In genomic region chrV:9095613-9096317, ce11 we compare ENCODE assay signal across 5 worm cellular contexts.
TF ChIP-seq lines count a peak whose summit lies in the region.

Gene F21C10.10 (plus strand): TSS chrV:9096267.

TF ChIP-seq in whole organism, L1 larva, 84 proteins besides CTCF, POLR2A, EP300 and RAD21 (continues in another document):
- peak; percentile 90 for TF ChIP-seq snu-23 (GFP tag; optimal IDR thresholded peaks at IDR 0.05; lab: Kevin White, UChicago)
- peak; percentile 4 to 55 (median 46) for TF ChIP-seq dpl-1 (GFP tag; optimal IDR thresholded peaks at IDR 0.05; lab: Kevin White, UChicago)
- no peak for TF ChIP-seq fkh-8 (tag; optimal IDR thresholded peaks at IDR 0.05; lab: Kevin White, UChicago)
- no peak for TF ChIP-seq Y116A8C.19 (tag; optimal IDR thresholded peaks at IDR 0.05; lab: Kevin White, UChicago; ENCODE audit: borderline replicate concordance)
- TF ChIP-seq elt-3 (tag; optimal IDR thresholded peaks at IDR 0.05; lab: Kevin White, UChicago), result peak in 3 of 6 experiments; percentile 59 to 91 (median 81)
- no peak for TF ChIP-seq pag-3 (tag; optimal IDR thresholded peaks at IDR 0.05; lab: Kevin White, UChicago; ENCODE audit: borderline replicate concordance, insufficient read depth)
- TF ChIP-seq F16B12.6 (tag; optimal IDR thresholded peaks at IDR 0.05; lab: Kevin White, UChicago), result no peak
- TF ChIP-seq dsc-1 (tag; optimal IDR thresholded peaks at IDR 0.05; lab: Kevin White, UChicago), result peak; percentile 21
- peak; percentile 84 for TF ChIP-seq nhr-90 (tag; optimal IDR thresholded peaks at IDR 0.05; lab: Kevin White, UChicago; ENCODE audit: poor library complexity)
- TF ChIP-seq fkh-10 (GFP tag; optimal IDR thresholded peaks at IDR 0.05; lab: Kevin White, UChicago), result no peak
- no peak for TF ChIP-seq unc-86 (tag; optimal IDR thresholded peaks at IDR 0.05; lab: Kevin White, UChicago)
- peak; percentile 65 for TF ChIP-seq ztf-4 (tag; optimal IDR thresholded peaks at IDR 0.05; lab: Kevin White, UChicago)
- TF ChIP-seq nhr-77 (tag; optimal IDR thresholded peaks at IDR 0.05; lab: Kevin White, UChicago), result peak; percentile 36
- peak; percentile 94 for TF ChIP-seq lin-14 (GFP tag; optimal IDR thresholded peaks at IDR 0.05; lab: Kevin White, UChicago)
- no peak for TF ChIP-seq sptf-1 (tag; optimal IDR thresholded peaks at IDR 0.05; lab: Kevin White, UChicago)
- TF ChIP-seq unc-130 (tag; optimal IDR thresholded peaks at IDR 0.05; lab: Kevin White, UChicago), result peak; percentile 9
- no peak for TF ChIP-seq lir-3 (tag; optimal IDR thresholded peaks at IDR 0.05; lab: Kevin White, UChicago; ENCODE audit: poor library complexity)

TF ChIP-seq in whole organism, L3 larva, 47 proteins besides CTCF, POLR2A, EP300 and RAD21 (continues in another document):
- TF ChIP-seq jun-1 (tag; optimal IDR thresholded peaks at IDR 0.05; lab: Kevin White, UChicago) (peak; percentile 91), elt-2 (tag; optimal IDR thresholded peaks at IDR 0.05; lab: Kevin White, UChicago) (peak; percentile 93), nhr-43 (tag; optimal IDR thresholded peaks at IDR 0.05; lab: Kevin White, UChicago; ENCODE audit: poor library complexity, severe bottlenecking) (peak; percentile 98), aly-2 (tag; optimal IDR thresholded peaks at IDR 0.05; lab: Kevin White, UChicago) (no peak), nhr-76 (tag; optimal IDR thresholded peaks at IDR 0.05; lab: Kevin White, UChicago) (peak; percentile 92), nhr-11 (tag; optimal IDR thresholded peaks at IDR 0.05; lab: Kevin White, UChicago) (peak; percentile 33), snpc-4 (tag; optimal IDR thresholded peaks at IDR 0.05; lab: Kevin White, UChicago) (peak; percentile 55), mdl-1 (tag; optimal IDR thresholded peaks at IDR 0.05; lab: Kevin White, UChicago) (peak; percentile 89), pha-4 (tag; optimal IDR thresholded peaks at IDR 0.05; lab: Kevin White, UChicago) (peak; percentile 96), sea-2 (GFP tag; optimal IDR thresholded peaks at IDR 0.05; lab: Kevin White, UChicago) (no peak), R02D3.7 (tag; optimal IDR thresholded peaks at IDR 0.05; lab: Kevin White, UChicago) (peak; percentile 19), egl-27 (tag; optimal IDR thresholded peaks at IDR 0.05; lab: Kevin White, UChicago) (peak; percentile 54), ceh-82 (tag; optimal IDR thresholded peaks at IDR 0.05; lab: Kevin White, UChicago) (no peak), ZK546.5 (tag; optimal IDR thresholded peaks at IDR 0.05; lab: Kevin White, UChicago) (no peak), mml-1 (tag; optimal IDR thresholded peaks at IDR 0.05; lab: Kevin White, UChicago) (peak; percentile 82), unc-62 (GFP tag; optimal IDR thresholded peaks at IDR 0.05; lab: Kevin White, UChicago) (peak; percentile 47), egl-5 (tag; optimal IDR thresholded peaks at IDR 0.05; lab: Kevin White, UChicago) (peak; percentile 84), ztf-4 (tag; optimal IDR thresholded peaks at IDR 0.05; lab: Kevin White, UChicago) (peak; percentile 65), skn-1 (tag; optimal IDR thresholded peaks at IDR 0.05; lab: Kevin White, UChicago) (peak; percentile 6)

TF ChIP-seq in whole organism, early embryonic, 17 proteins besides CTCF, POLR2A, EP300 and RAD21:
- TF ChIP-seq ceh-36 (tag; optimal IDR thresholded peaks at IDR 0.05; lab: Kevin White, UChicago) (no peak), tbx-37 (GFP tag; conservative IDR thresholded peaks at IDR 0.05; lab: Robert Waterston, UW) (no peak), hnd-1 (tag; optimal IDR thresholded peaks at IDR 0.05; lab: Kevin White, UChicago) (no peak), hmbx-1 (tag; optimal IDR thresholded peaks at IDR 0.05; lab: Kevin White, UChicago) (no peak), flt-1 (GFP tag; IDR thresholded peaks at IDR 0.05; lab: Robert Waterston, UW) (no peak), F13C5.2 (tag; optimal IDR thresholded peaks at IDR 0.05; lab: Kevin White, UChicago) (peak; percentile 30), aly-1 (tag; optimal IDR thresholded peaks at IDR 0.05; lab: Kevin White, UChicago) (peak; percentile 24), ets-7 (tag; optimal IDR thresholded peaks at IDR 0.05; lab: Kevin White, UChicago) (no peak)

TF ChIP-seq in whole organism, midembryonic, 9 proteins besides CTCF, POLR2A, EP300 and RAD21:
- TF ChIP-seq T22C8.4 (GFP tag; IDR thresholded peaks at IDR 0.05; lab: Robert Waterston, UW) (no peak), cog-1 (tag; optimal IDR thresholded peaks at IDR 0.05; lab: Kevin White, UChicago) (peak; percentile 68), flt-1 (GFP tag; IDR thresholded peaks at IDR 0.05; lab: Robert Waterston, UW) (0 out of 2 replicates have a peak, but pooled peaks have one; percentile 8), tab-1 (GFP tag; IDR thresholded peaks at IDR 0.05; lab: Robert Waterston, UW) (no peak), ztf-23 (GFP tag; IDR thresholded peaks at IDR 0.05; lab: Robert Waterston, UW) (no peak)

TF ChIP-seq in whole organism, young adult, 124 proteins besides CTCF, POLR2A, EP300 and RAD21 (continues in another document):
- TF ChIP-seq F33H1.4 (GFP tag; IDR thresholded peaks at IDR 0.05; lab: Robert Waterston, UW) (no peak), tlf-1 (GFP tag; optimal IDR thresholded peaks at IDR 0.05; lab: Kevin White, UChicago) (peak; percentile 34), repo-1 (tag; optimal IDR thresholded peaks at IDR 0.05; lab: Kevin White, UChicago) (no peak), F52B5.7 (tag; optimal IDR thresholded peaks at IDR 0.05; lab: Kevin White, UChicago) (no peak), aptf-3 (GFP tag; IDR thresholded peaks at IDR 0.05; lab: Robert Waterston, UW) (no peak), bed-2 (GFP tag; IDR thresholded peaks at IDR 0.05; lab: Robert Waterston, UW) (no peak), lag-1 (GFP tag; IDR thresholded peaks at IDR 0.05; lab: Robert Waterston, UW) (no peak), nfyb-1 (GFP tag; IDR thresholded peaks at IDR 0.05; lab: Robert Waterston, UW) (peak; percentile 75), aptf-2 (GFP tag; conservative IDR thresholded peaks at IDR 0.05; lab: Robert Waterston, UW) (no peak), egrh-3 (GFP tag; IDR thresholded peaks at IDR 0.05; lab: Robert Waterston, UW) (no peak), lin-26 (GFP tag; IDR thresholded peaks at IDR 0.05; lab: Robert Waterston, UW) (peak; percentile 71; the same call in 1 of the 2 replicates), F23B12.7 (tag; optimal IDR thresholded peaks at IDR 0.05; lab: Kevin White, UChicago; ENCODE audit: insufficient read depth) (peak; percentile 15), D2030.7 (GFP tag; IDR thresholded peaks at IDR 0.05; lab: Robert Waterston, UW) (no peak), let-526 (GFP tag; IDR thresholded peaks at IDR 0.05; lab: Robert Waterston, UW) (0 out of 2 replicates have a peak, but pooled peaks have one; percentile 34), T07F8.4 (tag; optimal IDR thresholded peaks at IDR 0.05; lab: Kevin White, UChicago) (no peak), Y56A3A.18 (GFP tag; IDR thresholded peaks at IDR 0.05; lab: Robert Waterston, UW) (no peak), F37B4.10 (GFP tag; IDR thresholded peaks at IDR 0.05; lab: Robert Waterston, UW) (no peak), ceh-79 (tag; optimal IDR thresholded peaks at IDR 0.05; lab: Kevin White, UChicago) (no peak), rcor-1 (GFP tag; IDR thresholded peaks at IDR 0.05; lab: Robert Waterston, UW) (no peak), B0035.1 (tag; optimal IDR thresholded peaks at IDR 0.05; lab: Kevin White, UChicago) (no peak), ceh-58 (GFP tag; IDR thresholded peaks at IDR 0.05; lab: Robert Waterston, UW) (no peak), ztf-22 (GFP tag; optimal IDR thresholded peaks at IDR 0.05; lab: Kevin White, UChicago) (peak; percentile 60), Y53G8AR.9 (GFP tag; conservative IDR thresholded peaks at IDR 0.05; lab: Robert Waterston, UW) (peak; percentile 38; the same call in 1 of the 2 replicates), pha-4 (tag; optimal IDR thresholded peaks at IDR 0.05; lab: Kevin White, UChicago) (peak; percentile 86), pbrm-1 (GFP tag; IDR thresholded peaks at IDR 0.05; lab: Robert Waterston, UW) (peak; percentile 51; the same call in 1 of the 2 replicates), snpc-1.3 (tag; optimal IDR thresholded peaks at IDR 0.05; lab: Kevin White, UChicago; ENCODE audit: insufficient read depth) (no peak), snpc-3.4 (tag; optimal IDR thresholded peaks at IDR 0.05; lab: Kevin White, UChicago) (no peak), let-607 (tag; optimal IDR thresholded peaks at IDR 0.05; lab: Kevin White, UChicago) (peak; percentile 18 to 50), ZK185.1 (tag; optimal IDR thresholded peaks at IDR 0.05; lab: Kevin White, UChicago; ENCODE audit: poor library complexity, severe bottlenecking) (peak; percentile 69), cebp-1 (GFP tag; IDR thresholded peaks at IDR 0.05; lab: Robert Waterston, UW) (no peak), cebp-1 (tag; optimal IDR thresholded peaks at IDR 0.05; lab: Kevin White, UChicago) (peak; percentile 81), madf-3 (GFP tag; IDR thresholded peaks at IDR 0.05; lab: Robert Waterston, UW) (no peak), F57A8.1 (GFP tag; optimal IDR thresholded peaks at IDR 0.05; lab: Kevin White, UChicago) (no peak), atf-7 (tag; optimal IDR thresholded peaks at IDR 0.05; lab: Kevin White, UChicago) (peak; percentile 68), hlh-26 (GFP tag; conservative IDR thresholded peaks at IDR 0.05; lab: Robert Waterston, UW) (no peak), attf-3 (GFP tag; conservative IDR thresholded peaks at IDR 0.05; lab: Robert Waterston, UW) (no peak), cebp-2 (GFP tag; IDR thresholded peaks at IDR 0.05; lab: Robert Waterston, UW) (no peak), ama-1 (optimal IDR thresholded peaks at IDR 0.05; lab: Kevin White, UChicago) (peak; percentile 59), ama-1 (GFP tag; optimal IDR thresholded peaks at IDR 0.05; lab: Kevin White, UChicago) (no peak), attf-5 (GFP tag; optimal IDR thresholded peaks at IDR 0.05; lab: Kevin White, UChicago) (peak; percentile 79), ccch-3 (GFP tag; optimal IDR thresholded peaks at IDR 0.05; lab: Kevin White, UChicago) (no peak), nhr-120 (GFP tag; IDR thresholded peaks at IDR 0.05; lab: Robert Waterston, UW) (no peak), lir-1 (GFP tag; conservative IDR thresholded peaks at IDR 0.05; lab: Robert Waterston, UW) (no peak), F49E8.2 (tag; optimal IDR thresholded peaks at IDR 0.05; lab: Kevin White, UChicago; ENCODE audit: insufficient read depth) (no peak), Y67H2A.10 (GFP tag; conservative IDR thresholded peaks at IDR 0.05; lab: Robert Waterston, UW) (no peak), hrde-1 (tag; optimal IDR thresholded peaks at IDR 0.05; lab: Kevin White, UChicago; ENCODE audit: borderline replicate concordance) (no peak), unc-62 (GFP tag; optimal IDR thresholded peaks at IDR 0.05; lab: Kevin White, UChicago) (peak; percentile 52), snpc-1.1 (tag; optimal IDR thresholded peaks at IDR 0.05; lab: Kevin White, UChicago; ENCODE audit: insufficient read depth) (no peak)

Comparison
In these comparisons a context has a peak if more than half of its experiments do, and no peak if none do; other contexts are left out.
1. Of the 8 proteins assayed by ChIP-seq in both whole organism, young adult and whole organism, L1 larva: peak only in whole organism, young adult: unc-62; only in whole organism, L1 larva: dpl-1, efl-1 and unc-130; in both: nhr-90; in neither: 0; mixed calls (peak in some experiments, not most) for 3.